Fruit fly (Drosophila melanogaster) whole organism, embryonic: ENCODE measurements around the gene Reg-2.

Experiments used
- Atf3 ChIP-seq: fragments of 200-800 bp; sonication (Bioruptor generic); optimal IDR thresholded peaks from 3 replicates; lab custom pipeline; 2016; ENCODE audit warnings: missing biosample characterization, missing genetic modification characterization
- CG11093 ChIP-seq: fragments of 200-800 bp; sonication (Bioruptor generic); IDR thresholded peaks from 3 replicates; pipeline ENCODE4 v1.3.6; 2022; ENCODE audit warnings: missing biosample characterization, missing genetic modification characterization
- CG11398 ChIP-seq: fragments of 200-800 bp; sonication (Bioruptor generic); optimal IDR thresholded peaks from 2 replicates; lab custom pipeline; 2016; ENCODE audit warnings: missing biosample characterization, missing genetic modification characterization
- CG12299 ChIP-seq: fragments of 200-800 bp; sonication (Bioruptor generic); optimal IDR thresholded peaks from 2 replicates; lab custom pipeline; 2018; ENCODE audit warnings: missing biosample characterization, mild to moderate bottlenecking, missing genetic modification characterization
- CG13296 ChIP-seq: fragments of 200-800 bp; sonication (Bioruptor generic); optimal IDR thresholded peaks from 3 replicates; lab custom pipeline; 2018; ENCODE audit warnings: missing biosample characterization, mild to moderate bottlenecking, missing genetic modification characterization
- CG14965 ChIP-seq: fragments of 200-800 bp; sonication (Bioruptor generic); optimal IDR thresholded peaks from 2 replicates; lab custom pipeline; 2016; ENCODE audit warnings: missing biosample characterization, missing genetic modification characterization, borderline replicate concordance
- CG1832 ChIP-seq: fragments of 200-800 bp; sonication (Bioruptor generic); optimal IDR thresholded peaks from 2 replicates; lab custom pipeline; 2017; ENCODE audit warnings: missing biosample characterization, mild to moderate bottlenecking, missing genetic modification characterization, inconsistent platforms
- CG2712 ChIP-seq: fragments of 200-800 bp; optimal IDR thresholded peaks from 3 replicates; lab custom pipeline; 2019; ENCODE audit warnings: missing biosample characterization, mild to moderate bottlenecking, missing genetic modification characterization, moderate library complexity
- CG30403 ChIP-seq: fragments of 200-800 bp; sonication (Bioruptor generic); optimal IDR thresholded peaks from 3 replicates; lab custom pipeline; 2016; ENCODE audit warnings: missing biosample characterization, missing genetic modification characterization
- CG31388 ChIP-seq: fragments of 200-800 bp; sonication (Bioruptor generic); optimal IDR thresholded peaks from 2 replicates; lab custom pipeline; 2016; ENCODE audit warnings: missing biosample characterization, missing genetic modification characterization
- CG4282 ChIP-seq: fragments of 200-800 bp; sonication (Bioruptor generic); optimal IDR thresholded peaks from 2 replicates; lab custom pipeline; 2016; ENCODE audit warnings: missing biosample characterization, missing genetic modification characterization
- CG4617 ChIP-seq: fragments of 200-800 bp; sonication (Bioruptor generic); optimal IDR thresholded peaks from 3 replicates; lab custom pipeline; 2016; ENCODE audit warnings: missing biosample characterization, missing genetic modification characterization, borderline replicate concordance
- CG7928 ChIP-seq: fragments of 200-800 bp; sonication (Bioruptor generic); optimal IDR thresholded peaks from 2 replicates; lab custom pipeline; 2017; ENCODE audit warnings: missing biosample characterization, mild to moderate bottlenecking, missing genetic modification characterization
- CG8290 ChIP-seq, 3 experiments: fragments of 200-800 bp; sonication (Bioruptor generic); optimal IDR thresholded peaks; 2 replicates each; lab custom pipeline; 2016 to 2019; ENCODE audit warnings: missing biosample characterization in 3 of 3, missing genetic modification characterization in 3 of 3, mild to moderate bottlenecking in 2 of 3, moderate library complexity in 1 of 3
- CG8478 ChIP-seq: fragments of >200 bp; optimal IDR thresholded peaks from 2 replicates; lab custom pipeline; 2018
- CG9817 ChIP-seq: fragments of 200-800 bp; sonication (Bioruptor generic); optimal IDR thresholded peaks from 2 replicates; lab custom pipeline; 2018; ENCODE audit warnings: missing biosample characterization, mild to moderate bottlenecking, missing genetic modification characterization, moderate library complexity
- D19B ChIP-seq: fragments of 200-800 bp; sonication (Bioruptor generic); optimal IDR thresholded peaks from 2 replicates; lab custom pipeline; 2017; ENCODE audit warnings: missing biosample characterization, mild to moderate bottlenecking, missing genetic modification characterization
- Dek ChIP-seq: fragments of 200-800 bp; sonication (Bioruptor generic); optimal IDR thresholded peaks from 3 replicates; lab custom pipeline; 2019; ENCODE audit warnings: missing biosample characterization, mild to moderate bottlenecking, missing genetic modification characterization, moderate library complexity
- Eip74EF ChIP-seq, 2 experiments: fragments of 200-800 bp in 1 of 2; fragments of >200 bp in 1 of 2; sonication (Bioruptor generic) in 1 of 2; optimal IDR thresholded peaks; 2 replicates each; lab custom pipeline; 2017 to 2019; ENCODE audit warnings: missing biosample characterization in 2 of 2, missing genetic modification characterization in 2 of 2, mild to moderate bottlenecking in 1 of 2, moderate library complexity in 1 of 2
- H15 ChIP-seq: fragments of 200-800 bp; sonication (Bioruptor generic); IDR thresholded peaks from 3 replicates; pipeline ENCODE4 v1.3.6; 2022; ENCODE audit warnings: missing biosample characterization, missing genetic modification characterization
- H2.0 ChIP-seq: fragments of 200-800 bp; sonication (Bioruptor generic); IDR thresholded peaks from 2 replicates; pipeline ENCODE4 v1.3.6; 2022; ENCODE audit warnings: missing biosample characterization, missing genetic modification characterization
- HmgZ ChIP-seq: fragments of 200-800 bp; sonication (Bioruptor generic); optimal IDR thresholded peaks from 2 replicates; lab custom pipeline; 2018; ENCODE audit warnings: missing biosample characterization, mild to moderate bottlenecking, missing genetic modification characterization
- Kr ChIP-seq: fragments of 200-800 bp; sonication (Bioruptor generic); optimal IDR thresholded peaks from 2 replicates; lab custom pipeline; 2017; ENCODE audit warnings: missing biosample characterization, mild to moderate bottlenecking, missing genetic modification characterization
- Myb ChIP-seq: fragments of 200-800 bp; sonication (Bioruptor generic); optimal IDR thresholded peaks from 2 replicates; lab custom pipeline; 2016; ENCODE audit warnings: missing biosample characterization, missing genetic modification characterization
- NK7.1 ChIP-seq: fragments of 200-800 bp; sonication (Bioruptor generic); optimal IDR thresholded peaks from 3 replicates; lab custom pipeline; 2016; ENCODE audit warnings: missing biosample characterization, missing genetic modification characterization
- Nf-YC ChIP-seq: fragments of 200-800 bp; optimal IDR thresholded peaks from 3 replicates; lab custom pipeline; 2019; ENCODE audit warnings: missing biosample characterization, mild to moderate bottlenecking, missing genetic modification characterization, moderate library complexity
- Oaz ChIP-seq: fragments of 200-800 bp; sonication (Bioruptor generic); IDR thresholded peaks from 2 replicates; pipeline ENCODE4 v1.3.6; 2022; ENCODE audit warnings: missing biosample characterization, missing genetic modification characterization
- Pdp1 ChIP-seq, 2 experiments: fragments of 200-800 bp; sonication (Bioruptor generic); optimal IDR thresholded peaks; 3 replicates each; lab custom pipeline; 2016; ENCODE audit warnings: missing biosample characterization in 2 of 2, missing genetic modification characterization in 2 of 2, mild to moderate bottlenecking in 1 of 2, moderate library complexity in 1 of 2
- Poxn ChIP-seq: fragments of 200-800 bp; sonication (Bioruptor generic); IDR thresholded peaks from 2 replicates; pipeline ENCODE4 v1.3.6; 2022; ENCODE audit warnings: missing biosample characterization, missing genetic modification characterization
- Ptx1 ChIP-seq: fragments of 200-800 bp; sonication (Bioruptor generic); IDR thresholded peaks from 2 replicates; pipeline ENCODE4 v1.3.6; 2022; ENCODE audit warnings: missing biosample characterization, missing genetic modification characterization
- Sin3A ChIP-seq: fragments of >200 bp; optimal IDR thresholded peaks from 2 replicates; lab custom pipeline; 2018
- amos ChIP-seq: fragments of 200-800 bp; sonication (Bioruptor generic); IDR thresholded peaks from 2 replicates; pipeline ENCODE4 v1.3.6; 2022; ENCODE audit warnings: missing biosample characterization, missing genetic modification characterization; ENCODE audit not compliant: partially characterized antibody
- bbx ChIP-seq: fragments of 200-800 bp; sonication (Bioruptor generic); IDR thresholded peaks from 2 replicates; pipeline ENCODE4 v1.3.6; 2022; ENCODE audit warnings: missing biosample characterization, missing genetic modification characterization; ENCODE audit not compliant: partially characterized antibody
- chn ChIP-seq: fragments of 200-800 bp; sonication (Bioruptor generic); optimal IDR thresholded peaks from 2 replicates; lab custom pipeline; 2016; ENCODE audit warnings: missing biosample characterization, missing genetic modification characterization
- da ChIP-seq: fragments of 200-800 bp; sonication (Bioruptor generic); optimal IDR thresholded peaks from 2 replicates; lab custom pipeline; 2016; ENCODE audit warnings: missing biosample characterization, missing genetic modification characterization
- dimm ChIP-seq: fragments of 200-800 bp; sonication (Bioruptor generic); IDR thresholded peaks from 2 replicates; pipeline ENCODE4 v1.3.6; 2022; ENCODE audit warnings: missing biosample characterization, missing genetic modification characterization
- esg ChIP-seq: fragments of 200-800 bp; sonication (Bioruptor generic); conservative IDR thresholded peaks from 2 replicates; pipeline ENCODE4 v1.3.6; 2022; ENCODE audit warnings: missing biosample characterization, missing genetic modification characterization
- kah ChIP-seq: fragments of 200-800 bp; sonication (Bioruptor generic); optimal IDR thresholded peaks from 2 replicates; lab custom pipeline; 2018; ENCODE audit warnings: missing biosample characterization, mild to moderate bottlenecking, missing genetic modification characterization
- lab ChIP-seq: fragments of 200-800 bp; sonication (Bioruptor generic); optimal IDR thresholded peaks from 3 replicates; lab custom pipeline; 2017; ENCODE audit warnings: missing biosample characterization, missing genetic modification characterization, mild to moderate bottlenecking, moderate library complexity, missing genetic modification reagents
- lola ChIP-seq, 3 experiments: fragments of >200 bp in 2 of 3; fragments of 200-800 bp in 1 of 3; sonication (Bioruptor generic) in 1 of 3; optimal IDR thresholded peaks; 2 replicates each; lab custom pipeline; 2017 to 2019; ENCODE audit warnings: missing biosample characterization in 3 of 3, missing genetic modification characterization in 3 of 3, mild to moderate bottlenecking in 1 of 3, moderate library complexity in 1 of 3
- lov ChIP-seq, 2 experiments: fragments of 200-800 bp in 1 of 2; fragments of >200 bp in 1 of 2; sonication (Bioruptor generic) in 1 of 2; IDR thresholded peaks in 1 of 2; optimal IDR thresholded peaks in 1 of 2; 2 replicates in 1 of 2; 3 replicates in 1 of 2; pipeline versions ENCODE4 v1.3.6 to Lab custom; 2017 to 2022; ENCODE audit warnings: missing biosample characterization in 1 of 2, missing genetic modification characterization in 1 of 2
- mam ChIP-seq: fragments of 200-800 bp; sonication (Bioruptor generic); optimal IDR thresholded peaks from 3 replicates; lab custom pipeline; 2016; ENCODE audit warnings: missing biosample characterization, missing genetic modification characterization
- mirr ChIP-seq: fragments of 200-800 bp; sonication (Bioruptor generic); optimal IDR thresholded peaks from 3 replicates; lab custom pipeline; 2018; ENCODE audit warnings: missing biosample characterization, mild to moderate bottlenecking, missing genetic modification characterization
- pan ChIP-seq, 4 experiments: fragments of >200 bp in 3 of 4; fragments of 200-800 bp in 1 of 4; sonication (Bioruptor generic) in 1 of 4; optimal IDR thresholded peaks in 3 of 4; IDR thresholded peaks in 1 of 4; 2 replicates each; pipeline versions ENCODE4 v1.3.6 to Lab custom; 2017 to 2022; ENCODE audit warnings: missing biosample characterization in 2 of 4, missing genetic modification characterization in 2 of 4, mixed read lengths in 1 of 4
- pros ChIP-seq: fragments of 200-800 bp; sonication (Bioruptor generic); optimal IDR thresholded peaks from 3 replicates; lab custom pipeline; 2019; ENCODE audit warnings: missing biosample characterization, mild to moderate bottlenecking, missing genetic modification characterization, moderate library complexity
- rib ChIP-seq: fragments of 200-800 bp; sonication (Bioruptor generic); IDR thresholded peaks from 2 replicates; pipeline ENCODE4 v1.3.6; 2022; ENCODE audit warnings: missing biosample characterization, missing genetic modification characterization
- row ChIP-seq: fragments of 200-800 bp; sonication (Bioruptor generic); IDR thresholded peaks from 3 replicates; pipeline ENCODE4 v1.3.6; 2022; ENCODE audit warnings: missing biosample characterization, missing genetic modification characterization
- sr ChIP-seq: fragments of 200-800 bp; sonication (Bioruptor generic); IDR thresholded peaks from 3 replicates; pipeline ENCODE4 v1.3.6; 2022; ENCODE audit warnings: missing biosample characterization, missing genetic modification characterization
- zf30C ChIP-seq: fragments of 200-800 bp; sonication (Bioruptor generic); optimal IDR thresholded peaks from 3 replicates; lab custom pipeline; 2018; ENCODE audit warnings: missing biosample characterization, mild to moderate bottlenecking, missing genetic modification characterization

The Reg-2 gene

dm6 chr3L:559390-560034 is 46.9 kb downstream of the Reg-2 start (continued):
- TF ChIP-seq zf30C (GFP tag; lab: Kevin White, UChicago) (no peak), CG11093 (no peak), mam (GFP tag; lab: Kevin White, UChicago) (no peak), chn (GFP tag; lab: Kevin White, UChicago) (no peak), CG7928 (no peak), HmgZ (tag; lab: Kevin White, UChicago) (peak; percentile 27), Oaz (no peak), H15 (GFP tag; lab: Robert Waterston, UW) (no peak), CG12299 (tag; lab: Kevin White, UChicago) (no peak), lov (optimal IDR thresholded peaks at IDR 0.05; lab: Kevin White, UChicago) (no peak), lov (GFP tag; IDR thresholded peaks at IDR 0.05; lab: Robert Waterston, UW) (no peak), CG11398 (GFP tag; lab: Kevin White, UChicago) (no peak), Eip74EF (GFP tag; optimal IDR thresholded peaks at IDR 0.05; lab: Kevin White, UChicago) (no peak), CG4617 (no peak), Sin3A (lab: Kevin White, UChicago) (no peak), CG2712 (no peak), row (GFP tag; lab: Robert Waterston, UW) (0 out of 3 replicates have a peak, but pooled peaks have one; percentile 8), CG9817 (tag; lab: Kevin White, UChicago) (no peak), CG8290 (GFP tag; optimal IDR thresholded peaks at IDR 0.05; lab: Kevin White, UChicago) (no peak), CG8290 (tag; optimal IDR thresholded peaks at IDR 0.05; lab: Kevin White, UChicago) (peak in 1 of 2 experiments; percentile 3), NK7.1 (GFP tag; lab: Kevin White, UChicago) (no peak), esg (GFP tag; lab: Robert Waterston, UW) (no peak), CG30403 (GFP tag; lab: Kevin White, UChicago) (no peak), Nf-YC (tag; lab: Kevin White, UChicago) (peak; percentile 19), lab (GFP tag; lab: Kevin White, UChicago) (peak; percentile 73), CG8478 (lab: Kevin White, UChicago) (no peak), sr (GFP tag; lab: Robert Waterston, UW) (no peak), Ptx1 (GFP tag; lab: Robert Waterston, UW) (no peak), Pdp1 (GFP tag; optimal IDR thresholded peaks at IDR 0.05; lab: Kevin White, UChicago) (peak in 1 of 2 experiments; percentile 9), bbx (GFP tag; lab: Robert Waterston, UW) (no peak), CG31388 (GFP tag; lab: Kevin White, UChicago) (no peak), Poxn (GFP tag; lab: Robert Waterston, UW) (no peak), CG14965 (GFP tag; lab: Kevin White, UChicago) (no peak), mirr (GFP tag; lab: Kevin White, UChicago) (no peak), da (GFP tag; lab: Kevin White, UChicago) (no peak), CG4282 (no peak), Dek (tag; lab: Kevin White, UChicago) (no peak), kah (GFP tag; lab: Kevin White, UChicago) (no peak), Atf3 (GFP tag; lab: Kevin White, UChicago) (no peak), pros (GFP tag; lab: Kevin White, UChicago) (no peak), rib (GFP tag; lab: Robert Waterston, UW) (no peak), D19B (no peak), H2.0 (no peak), CG13296 (GFP tag; lab: Kevin White, UChicago) (no peak), amos (GFP tag; lab: Robert Waterston, UW) (no peak; the same call in 1 of the 2 replicates), pan (optimal IDR thresholded peaks at IDR 0.05; lab: Kevin White, UChicago) (no peak), pan (GFP tag; optimal IDR thresholded peaks at IDR 0.05 in 1 of 2, IDR thresholded peaks at IDR 0.05 in 1 of 2) (no peak), CG1832 (GFP tag; lab: Kevin White, UChicago) (no peak), lola (GFP tag; optimal IDR thresholded peaks at IDR 0.05; lab: Kevin White, UChicago) (no peak), Myb (GFP tag; lab: Kevin White, UChicago) (no peak), dimm (GFP tag; lab: Robert Waterston, UW) (no peak), Kr (GFP tag; lab: Kevin White, UChicago) (no peak)
